Worm (Caenorhabditis elegans) whole organism, late embryonic: ENCODE data around the gene slc-17.9.

Source experiments
- F13H6.1 ChIP-seq: sonication (generic microtip); optimal IDR thresholded peaks from 2 replicates; lab custom pipeline; 2016; ENCODE audit warnings: missing genetic modification characterization, missing compliant biosample characterization
- tbx-2 ChIP-seq: sonication (generic microtip); optimal IDR thresholded peaks from 2 replicates; lab custom pipeline; 2016; ENCODE audit warnings: missing genetic modification characterization, missing compliant biosample characterization
- unc-55 ChIP-seq: sonication (generic microtip); optimal IDR thresholded peaks from 2 replicates; lab custom pipeline; 2017; ENCODE audit warnings: missing biosample characterization, missing genetic modification reagents, missing genetic modification characterization

DNA sequence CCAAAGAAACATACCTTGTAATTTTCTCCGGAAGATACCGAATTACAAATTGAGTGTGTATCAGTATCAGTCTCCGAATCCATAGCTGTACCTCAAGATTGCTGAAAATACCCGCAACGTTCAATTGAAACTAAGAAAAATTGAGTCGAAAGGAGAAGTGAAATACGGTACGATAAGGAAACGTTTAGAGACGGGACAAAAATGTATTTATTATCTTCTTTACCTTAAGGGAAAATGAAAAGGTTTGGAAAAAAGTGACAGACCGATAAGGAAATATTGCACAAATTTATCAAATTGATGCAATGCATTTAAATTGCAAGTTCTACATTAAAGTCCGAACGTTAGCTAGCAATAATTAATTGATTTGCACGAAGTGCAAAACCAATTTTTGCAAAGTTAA is 24.4 kb upstream of the slc-17.9 start, which contains the start of gene F36G3.1:
- no peak for TF ChIP-seq unc-55 (GFP tag; lab: Kevin White, UChicago)
- no peak for TF ChIP-seq F13H6.1 (tag; lab: Kevin White, UChicago)
- TF ChIP-seq tbx-2 (tag; lab: Kevin White, UChicago) = no peak
